Worm (Caenorhabditis elegans) whole organism, midembryonic: ENCODE measurements around the gene M57.1.

Source experiments
- T22C8.4 ChIP-seq: fragments of 200-800 bp; sonication (Bioruptor generic); IDR thresholded peaks from 2 replicates; pipeline ENCODE4 v1.3.6; 2022; ENCODE audit warnings: missing genetic modification characterization, missing compliant biosample characterization
- flt-1 ChIP-seq: fragments of 200-800 bp; sonication (Bioruptor generic); IDR thresholded peaks from 2 replicates; pipeline ENCODE4 v1.3.6; 2022; ENCODE audit warnings: missing genetic modification characterization, missing compliant biosample characterization
- med-1 ChIP-seq: sonication (generic microtip); optimal IDR thresholded peaks from 2 replicates; lab custom pipeline; 2017; ENCODE audit warnings: missing genetic modification characterization, mild to moderate bottlenecking, missing compliant biosample characterization, antibody characterized with exemption, missing genetic modification reagents; ENCODE audit not compliant: insufficient read depth
- tab-1 ChIP-seq: fragments of 200-800 bp; sonication (Bioruptor generic); IDR thresholded peaks from 2 replicates; pipeline ENCODE4 v1.3.6; 2022; ENCODE audit warnings: missing genetic modification characterization, missing compliant biosample characterization
- ztf-29 ChIP-seq: fragments of 200-800 bp; sonication (Bioruptor generic); IDR thresholded peaks from 2 replicates; pipeline ENCODE4 v1.3.6; 2022; ENCODE audit warnings: missing genetic modification reagents, missing genetic modification characterization, missing compliant biosample characterization

ce11 chrIV:3532989-3533388 is 722 bp downstream of the M57.1 start:
- TF ChIP-seq T22C8.4: no peak
- TF ChIP-seq tab-1 (GFP tag; lab: Robert Waterston, UW): no peak
- no peak for TF ChIP-seq flt-1 (GFP tag; lab: Robert Waterston, UW)
- TF ChIP-seq med-1: no peak
- no peak for TF ChIP-seq ztf-29
